Fruit fly (Drosophila melanogaster) Kc167 (cell line): ENCODE results near the gene CG8916.

ENCODE experiments used
- Myc ChIP-seq: fragments of >200 bp; optimal IDR thresholded peaks from 2 replicates; lab custom pipeline; 2017; ENCODE audit warnings: missing external identifiers
- Sin3A ChIP-seq: fragments of >200 bp; optimal IDR thresholded peaks from 2 replicates; lab custom pipeline; 2018; ENCODE audit warnings: missing external identifiers
- h ChIP-seq: fragments of >200 bp; optimal IDR thresholded peaks from 3 replicates; lab custom pipeline; 2018; ENCODE audit warnings: missing external identifiers
- insv ChIP-seq: fragments of >200 bp; optimal IDR thresholded peaks from 3 replicates; lab custom pipeline; 2018; ENCODE audit warnings: missing external identifiers
- psq ChIP-seq: fragments of >200 bp; optimal IDR thresholded peaks from 2 replicates; lab custom pipeline; 2017; ENCODE audit warnings: missing external identifiers
- ttk ChIP-seq: sonication (Bioruptor generic); optimal IDR thresholded peaks from 2 replicates; lab custom pipeline; 2017; ENCODE audit warnings: missing external identifiers

DNA sequence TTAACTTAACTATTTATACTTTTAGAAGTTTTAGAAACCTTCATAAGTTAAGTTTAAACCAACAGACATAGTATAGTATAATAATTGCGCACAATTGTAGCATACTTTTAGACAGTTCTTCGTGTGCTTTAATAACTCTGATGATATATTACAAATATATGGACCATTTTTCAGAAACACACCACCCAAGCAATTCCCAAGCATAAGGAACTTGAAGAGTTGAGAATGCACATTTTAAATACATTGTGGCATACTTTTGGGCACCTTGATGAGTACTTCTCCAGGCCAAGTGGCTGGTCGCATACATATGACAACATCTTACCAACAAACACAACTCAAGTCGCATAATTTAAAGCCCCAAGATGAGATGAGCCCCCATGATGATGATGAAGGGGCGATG, 47.8 kb downstream of the CG8916 start:
- no peak for TF ChIP-seq insv (lab: Kevin White, UChicago)
- TF ChIP-seq psq, result no peak
- TF ChIP-seq Myc, result no peak
- TF ChIP-seq h (lab: Kevin White, UChicago), result no peak
- TF ChIP-seq Sin3A, result no peak
- no peak for TF ChIP-seq ttk
